Worm (Caenorhabditis elegans) whole organism, L3 larva: ENCODE measurements around the gene K02E11.10.

Experiments used
- R02D3.7 ChIP-seq: fragments of 150-350 bp; optimal IDR thresholded peaks from 2 replicates; lab custom pipeline; 2014; ENCODE audit warnings: missing biosample characterization, missing genetic modification characterization
- aly-2 ChIP-seq: fragments of 150-350 bp; optimal IDR thresholded peaks from 2 replicates; lab custom pipeline; 2014; ENCODE audit warnings: missing biosample characterization, missing genetic modification characterization
- ceh-16 ChIP-seq: sonication (generic microtip); optimal IDR thresholded peaks from 2 replicates; lab custom pipeline; 2017; ENCODE audit warnings: missing biosample characterization, missing genetic modification characterization
- ceh-82 ChIP-seq: fragments of 150-350 bp; optimal IDR thresholded peaks from 2 replicates; lab custom pipeline; 2014; ENCODE audit warnings: missing biosample characterization, missing genetic modification characterization
- daf-12 ChIP-seq: fragments of 150-350 bp; optimal IDR thresholded peaks from 2 replicates; lab custom pipeline; 2014; ENCODE audit warnings: missing biosample characterization, missing genetic modification reagents, missing genetic modification characterization
- egl-27 ChIP-seq: sonication (generic microtip); optimal IDR thresholded peaks from 4 replicates; lab custom pipeline; 2017; ENCODE audit warnings: missing biosample characterization, missing genetic modification reagents, missing genetic modification characterization
- elt-1 ChIP-seq: fragments of 150-350 bp; optimal IDR thresholded peaks from 2 replicates; lab custom pipeline; 2014; ENCODE audit warnings: missing biosample characterization, missing genetic modification characterization
- elt-2 ChIP-seq: sonication (generic microtip); optimal IDR thresholded peaks from 2 replicates; lab custom pipeline; 2016; ENCODE audit warnings: missing genetic modification reagents, mild to moderate bottlenecking, missing genetic modification characterization, missing compliant biosample characterization
- elt-3 ChIP-seq, 3 experiments: fragments of 150-350 bp in 1 of 3; sonication (generic microtip) in 2 of 3; optimal IDR thresholded peaks; 2 replicates in 2 of 3; 4 replicates in 1 of 3; lab custom pipeline; 2014 to 2017; ENCODE audit warnings: missing biosample characterization in 3 of 3, missing genetic modification characterization in 3 of 3
- eor-1 ChIP-seq, 2 experiments: fragments of 150-350 bp; optimal IDR thresholded peaks; 2 replicates each; lab custom pipeline; 2014 to 2018; ENCODE audit warnings: missing biosample characterization in 2 of 2, missing genetic modification characterization in 2 of 2
- fkh-10 ChIP-seq: sonication (generic microtip); optimal IDR thresholded peaks from 2 replicates; lab custom pipeline; 2017; ENCODE audit warnings: missing biosample characterization, missing genetic modification reagents, missing genetic modification characterization
- fkh-2 ChIP-seq: fragments of 150-350 bp; optimal IDR thresholded peaks from 2 replicates; lab custom pipeline; 2014; ENCODE audit warnings: missing biosample characterization, missing genetic modification reagents, missing genetic modification characterization
- fos-1 ChIP-seq: fragments of 150-350 bp; optimal IDR thresholded peaks from 2 replicates; lab custom pipeline; 2014; ENCODE audit warnings: missing biosample characterization, missing genetic modification characterization
- hmg-11 ChIP-seq: sonication (generic microtip); optimal IDR thresholded peaks from 2 replicates; lab custom pipeline; 2016; ENCODE audit warnings: missing genetic modification characterization, missing compliant biosample characterization
- jun-1 ChIP-seq: fragments of 150-350 bp; optimal IDR thresholded peaks from 2 replicates; lab custom pipeline; 2014; ENCODE audit warnings: missing biosample characterization, missing genetic modification reagents, missing genetic modification characterization
- lin-15B ChIP-seq: fragments of 150-350 bp; optimal IDR thresholded peaks from 2 replicates; lab custom pipeline; 2014; ENCODE audit warnings: missing biosample characterization, missing genetic modification characterization
- lin-39 ChIP-seq: fragments of 150-350 bp; optimal IDR thresholded peaks from 2 replicates; lab custom pipeline; 2018; ENCODE audit warnings: missing biosample characterization, missing genetic modification reagents, missing genetic modification characterization
- lsy-12 ChIP-seq: sonication (generic microtip); optimal IDR thresholded peaks from 2 replicates; lab custom pipeline; 2016; ENCODE audit warnings: mild to moderate bottlenecking, missing genetic modification characterization, missing compliant biosample characterization
- mdl-1 ChIP-seq: fragments of 150-350 bp; optimal IDR thresholded peaks from 2 replicates; lab custom pipeline; 2014; ENCODE audit warnings: missing biosample characterization, missing genetic modification characterization
- nhr-11 ChIP-seq: fragments of 150-350 bp; optimal IDR thresholded peaks from 2 replicates; lab custom pipeline; 2014; ENCODE audit warnings: missing biosample characterization, missing genetic modification characterization
- nhr-12 ChIP-seq: fragments of 150-350 bp; optimal IDR thresholded peaks from 2 replicates; lab custom pipeline; 2014; ENCODE audit warnings: missing biosample characterization, missing genetic modification characterization
- nhr-23 ChIP-seq: fragments of 150-350 bp; optimal IDR thresholded peaks from 2 replicates; lab custom pipeline; 2014; ENCODE audit warnings: missing biosample characterization, missing genetic modification reagents, missing genetic modification characterization
- nhr-43 ChIP-seq: sonication (generic microtip); optimal IDR thresholded peaks from 2 replicates; lab custom pipeline; 2016; ENCODE audit warnings: mild to moderate bottlenecking, missing genetic modification characterization, missing compliant biosample characterization; ENCODE audit not compliant: poor library complexity, severe bottlenecking
- nhr-67 ChIP-seq: fragments of 150-350 bp; optimal IDR thresholded peaks from 2 replicates; lab custom pipeline; 2014; ENCODE audit warnings: missing biosample characterization, missing genetic modification characterization
- nhr-76 ChIP-seq: fragments of 150-350 bp; sonication (generic microtip); optimal IDR thresholded peaks from 5 replicates; lab custom pipeline; 2014; ENCODE audit warnings: missing biosample characterization, missing genetic modification characterization
- nhr-77 ChIP-seq: fragments of 150-350 bp; optimal IDR thresholded peaks from 2 replicates; lab custom pipeline; 2014; ENCODE audit warnings: missing biosample characterization, missing genetic modification characterization
- pha-4 ChIP-seq: fragments of 150-350 bp; optimal IDR thresholded peaks from 2 replicates; lab custom pipeline; 2014; ENCODE audit warnings: missing biosample characterization, missing genetic modification reagents, missing genetic modification characterization
- pqm-1 ChIP-seq: fragments of 150-350 bp; optimal IDR thresholded peaks from 2 replicates; lab custom pipeline; 2017; ENCODE audit warnings: missing biosample characterization, missing genetic modification characterization, inconsistent platforms
- sea-2 ChIP-seq: fragments of 150-350 bp; sonication (generic microtip); optimal IDR thresholded peaks from 4 replicates; lab custom pipeline; 2014; ENCODE audit warnings: missing biosample characterization, missing genetic modification reagents, missing genetic modification characterization
- skn-1 ChIP-seq: fragments of 150-350 bp; optimal IDR thresholded peaks from 2 replicates; lab custom pipeline; 2014; ENCODE audit warnings: missing biosample characterization, missing genetic modification characterization
- snpc-4 ChIP-seq: fragments of 150-350 bp; optimal IDR thresholded peaks from 2 replicates; lab custom pipeline; 2014; ENCODE audit warnings: missing biosample characterization, missing genetic modification characterization
- tbx-2 ChIP-seq: sonication (generic microtip); optimal IDR thresholded peaks from 2 replicates; lab custom pipeline; 2016; ENCODE audit warnings: mild to moderate bottlenecking, missing genetic modification characterization, missing compliant biosample characterization
- unc-39 ChIP-seq: sonication (generic microtip); optimal IDR thresholded peaks from 4 replicates; lab custom pipeline; 2017; ENCODE audit warnings: missing biosample characterization, missing genetic modification characterization
- unc-62 ChIP-seq: fragments of 150-350 bp; sonication (generic microtip); optimal IDR thresholded peaks from 4 replicates; lab custom pipeline; 2014; ENCODE audit warnings: missing biosample characterization, missing genetic modification reagents, missing genetic modification characterization
- zag-1 ChIP-seq: fragments of 150-350 bp; optimal IDR thresholded peaks from 2 replicates; lab custom pipeline; 2014; ENCODE audit warnings: missing biosample characterization, missing genetic modification characterization
- ztf-11 ChIP-seq: fragments of 150-350 bp; optimal IDR thresholded peaks from 2 replicates; lab custom pipeline; 2014; ENCODE audit warnings: missing biosample characterization, missing genetic modification characterization
- ztf-4 ChIP-seq: fragments of 150-350 bp; optimal IDR thresholded peaks from 2 replicates; lab custom pipeline; 2014; ENCODE audit warnings: missing biosample characterization, missing genetic modification characterization

Gene K02E11.10

DNA sequence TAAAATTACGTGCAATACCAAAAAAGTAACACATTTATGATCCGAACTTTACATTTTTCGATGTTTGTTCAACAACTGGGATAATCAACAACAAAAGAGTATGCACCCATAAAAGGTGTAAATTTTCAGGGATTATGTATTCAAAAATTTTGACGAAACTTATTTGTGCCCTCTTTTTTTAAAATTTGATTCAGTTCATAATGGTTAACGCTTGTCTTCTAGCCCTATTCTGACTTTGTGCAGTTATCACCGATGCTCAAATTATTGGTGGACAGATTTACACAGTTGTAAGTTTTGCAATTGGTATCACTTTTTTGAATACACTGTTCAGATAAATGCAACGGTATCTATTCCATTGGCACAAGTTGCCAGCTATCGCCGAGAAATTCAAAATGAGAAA is 7.7 kb upstream of the K02E11.10 start, which contains the start of gene K02E11.6:
Gene K02E11.6, plus strand, starts transcription at position 149 of the 400 bp plus-strand sequence.
- TF ChIP-seq ceh-82 (tag; lab: Kevin White, UChicago) = no peak
- no peak for TF ChIP-seq nhr-43 (tag; lab: Kevin White, UChicago)
- TF ChIP-seq fos-1 (tag; lab: Kevin White, UChicago) = no peak
- no peak for TF ChIP-seq lin-39 (tag; lab: Kevin White, UChicago)
- TF ChIP-seq tbx-2 (tag; lab: Kevin White, UChicago) = no peak
- TF ChIP-seq elt-1 (tag; lab: Kevin White, UChicago) = no peak
- no peak for TF ChIP-seq eor-1 (tag; optimal IDR thresholded peaks at IDR 0.05; lab: Kevin White, UChicago)
- no peak for TF ChIP-seq snpc-4 (tag; lab: Kevin White, UChicago)
- no peak for TF ChIP-seq sea-2 (GFP tag; lab: Kevin White, UChicago)
- no peak for TF ChIP-seq elt-2 (tag; lab: Kevin White, UChicago)
- TF ChIP-seq pqm-1 (tag; lab: Kevin White, UChicago) = no peak
- no peak for TF ChIP-seq mdl-1 (tag; lab: Kevin White, UChicago)

DNA sequence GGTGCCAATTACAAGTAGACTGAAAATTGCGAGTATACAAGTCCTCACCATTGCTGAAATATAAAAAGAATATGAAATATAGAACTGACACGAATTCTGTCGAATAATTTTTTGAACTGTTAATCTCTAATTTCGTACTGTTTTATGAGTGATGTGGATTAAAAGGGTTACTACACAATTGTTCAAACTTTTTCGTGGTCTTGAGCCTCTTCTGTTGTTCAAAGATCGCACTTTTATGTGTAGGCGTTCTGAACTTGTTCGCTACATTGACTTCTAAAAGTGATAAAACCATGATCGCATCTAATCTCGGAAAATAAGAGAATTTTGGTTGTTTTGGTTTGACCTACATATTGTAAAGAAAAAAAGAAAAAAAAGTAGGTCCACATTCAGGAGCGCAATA is 7.1 kb upstream of the K02E11.10 start, which contains the start of gene K02E11.4:
Gene K02E11.4, minus strand, starts transcription at position 101 of the 400 bp plus-strand sequence.
- TF ChIP-seq aly-2 (tag; lab: Kevin White, UChicago) (no peak), elt-1 (tag; lab: Kevin White, UChicago) (no peak), ztf-4 (tag; lab: Kevin White, UChicago) (no peak), fkh-10 (GFP tag; lab: Kevin White, UChicago) (no peak), skn-1 (tag; lab: Kevin White, UChicago) (no peak), hmg-11 (tag; lab: Kevin White, UChicago) (no peak), sea-2 (GFP tag; lab: Kevin White, UChicago) (no peak), nhr-12 (tag; lab: Kevin White, UChicago) (no peak), fkh-2 (tag; lab: Kevin White, UChicago) (no peak), ceh-82 (tag; lab: Kevin White, UChicago) (no peak), egl-27 (no peak), nhr-77 (tag; lab: Kevin White, UChicago) (no peak), nhr-76 (tag; lab: Kevin White, UChicago) (no peak), unc-39 (tag; lab: Kevin White, UChicago) (no peak), daf-12 (tag; lab: Kevin White, UChicago) (no peak), elt-3 (tag; optimal IDR thresholded peaks at IDR 0.05; lab: Kevin White, UChicago) (no peak), jun-1 (tag; lab: Kevin White, UChicago) (no peak)

ce11 chrV:14246761-14247160 is 5.8 kb upstream of the K02E11.10 start, which contains the start of gene K02E11.3:
Gene K02E11.3, minus strand, starts transcription at chrV:14246861.
- TF ChIP-seq nhr-67 (no peak), fos-1 (tag; lab: Kevin White, UChicago) (no peak), ztf-4 (tag; lab: Kevin White, UChicago) (no peak), tbx-2 (tag; lab: Kevin White, UChicago) (no peak), ztf-11 (no peak), nhr-11 (no peak), zag-1 (tag; lab: Kevin White, UChicago) (no peak), eor-1 (tag; optimal IDR thresholded peaks at IDR 0.05; lab: Kevin White, UChicago) (no peak), lin-15B (no peak), pha-4 (tag; lab: Kevin White, UChicago) (no peak), snpc-4 (tag; lab: Kevin White, UChicago) (no peak), elt-1 (tag; lab: Kevin White, UChicago) (no peak), unc-62 (GFP tag; lab: Kevin White, UChicago) (no peak), aly-2 (tag; lab: Kevin White, UChicago) (no peak), daf-12 (tag; lab: Kevin White, UChicago) (no peak), lsy-12 (tag; lab: Kevin White, UChicago) (no peak), nhr-12 (tag; lab: Kevin White, UChicago) (no peak)

DNA sequence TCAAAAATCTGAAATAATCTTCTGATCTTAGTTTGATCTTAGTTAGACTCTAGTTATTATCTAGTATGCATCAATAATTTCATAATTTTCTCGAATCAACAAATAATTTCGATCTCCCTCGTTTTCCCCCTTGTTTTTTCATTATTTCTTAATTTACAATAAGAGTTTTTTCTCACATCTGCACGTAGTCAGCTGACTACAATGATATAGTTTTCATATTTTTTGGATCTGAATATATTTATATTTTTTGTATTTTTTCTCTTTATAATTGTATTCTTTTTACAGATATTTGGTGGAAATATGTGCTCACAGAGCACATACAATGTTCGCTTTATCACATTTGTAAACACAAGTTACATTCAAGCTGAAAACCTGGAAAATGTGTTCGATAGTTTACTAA is 3.0 kb upstream of the K02E11.10 start, which contains the start of gene sre-7:
Gene sre-7, plus strand, starts transcription at position 301 of the 400 bp plus-strand sequence.
- TF ChIP-seq nhr-23 (tag; lab: Kevin White, UChicago) = no peak
- TF ChIP-seq ceh-82 (tag; lab: Kevin White, UChicago) = no peak
- TF ChIP-seq R02D3.7 (tag; lab: Kevin White, UChicago) = no peak
- no peak for TF ChIP-seq ceh-16
- TF ChIP-seq elt-1 (tag; lab: Kevin White, UChicago) = no peak
- TF ChIP-seq fos-1 (tag; lab: Kevin White, UChicago) = no peak
